Fruit fly (Drosophila melanogaster): Measurements from ENCODE around the gene Apc.

dm6 chr3R:28861309-28862157 is 17.0 kb upstream of the Apc start:
- TF ChIP-seq CG10631 (GFP tag; optimal IDR thresholded peaks at IDR 0.05) (no peak), Blimp-1 (GFP tag; optimal IDR thresholded peaks at IDR 0.05) (no peak), Met (GFP tag; optimal IDR thresholded peaks at IDR 0.05) (no peak), CG3919 (GFP tag; optimal IDR thresholded peaks at IDR 0.05) (peak; percentile 14), CG16779 (tag; optimal IDR thresholded peaks at IDR 0.05) (peak; percentile 38), vri (GFP tag; optimal IDR thresholded peaks at IDR 0.05) (no peak), Ets96B (tag; optimal IDR thresholded peaks at IDR 0.05) (no peak), OdsH (GFP tag; optimal IDR thresholded peaks at IDR 0.05) (no peak), Eip78C (GFP tag) (peak; percentile 59), dsx (GFP tag; optimal IDR thresholded peaks at IDR 0.05; ENCODE audit: poor library complexity, severe bottlenecking) (peak; percentile 26), eg (GFP tag; IDR thresholded peaks at IDR 0.05) (no peak; the same call in 2 of the 3 replicates)
